Worm (Caenorhabditis elegans) whole organism, L4 larva: Measurements from ENCODE around the gene F35D11.1.

Experiments
- R02D3.7 ChIP-seq: fragments of 150-350 bp; sonication (generic microtip); optimal IDR thresholded peaks from 3 replicates; lab custom pipeline; 2014; ENCODE audit warnings: missing biosample characterization, missing genetic modification characterization
- T26A8.4 ChIP-seq: fragments of 200-800 bp; sonication (Bioruptor generic); IDR thresholded peaks from 2 replicates; pipeline ENCODE4 v1.3.6; 2022; ENCODE audit warnings: missing genetic modification characterization, missing compliant biosample characterization
- Y105C5A.15 ChIP-seq: fragments of 200-800 bp; sonication (Bioruptor generic); IDR thresholded peaks from 2 replicates; pipeline ENCODE4 v1.3.6; 2022; ENCODE audit warnings: missing genetic modification characterization, missing compliant biosample characterization
- Y48G9A.11 ChIP-seq: fragments of 200-800 bp; sonication (Bioruptor generic); IDR thresholded peaks from 2 replicates; pipeline ENCODE4 v1.3.6; 2022; ENCODE audit warnings: missing genetic modification reagents, missing genetic modification characterization, missing compliant biosample characterization
- ZK337.2 ChIP-seq: fragments of 200-800 bp; sonication (Bioruptor generic); IDR thresholded peaks from 2 replicates; pipeline ENCODE4 v1.3.6; 2022; ENCODE audit warnings: missing genetic modification reagents, missing genetic modification characterization, missing compliant biosample characterization
- ceh-20 ChIP-seq: fragments of 200-800 bp; sonication (Bioruptor generic); IDR thresholded peaks from 2 replicates; pipeline ENCODE4 v1.3.6; 2022; ENCODE audit warnings: missing genetic modification reagents, missing genetic modification characterization, missing compliant biosample characterization
- ceh-32 ChIP-seq: sonication (generic microtip); optimal IDR thresholded peaks from 2 replicates; lab custom pipeline; 2016; ENCODE audit warnings: mild to moderate bottlenecking, missing genetic modification characterization, missing compliant biosample characterization; ENCODE audit not compliant: poor library complexity
- ceh-62 ChIP-seq: sonication (generic microtip); optimal IDR thresholded peaks from 2 replicates; lab custom pipeline; 2017; ENCODE audit warnings: missing biosample characterization, missing genetic modification characterization
- cey-2 ChIP-seq: sonication (generic microtip); optimal IDR thresholded peaks from 3 replicates; lab custom pipeline; 2017; ENCODE audit warnings: missing genetic modification characterization, mild to moderate bottlenecking, missing compliant biosample characterization, antibody characterized with exemption, borderline replicate concordance; ENCODE audit not compliant: insufficient read depth
- daf-16 ChIP-seq, 3 experiments: sonication (generic microtip); optimal IDR thresholded peaks; 2 replicates each; lab custom pipeline; 2016 to 2017; ENCODE audit warnings: missing genetic modification characterization in 3 of 3, missing genetic modification reagents in 3 of 3, mild to moderate bottlenecking in 2 of 3, missing compliant biosample characterization in 2 of 3, missing biosample characterization in 1 of 3, moderate library complexity in 1 of 3
- daf-19 ChIP-seq: fragments of 200-800 bp; sonication (Bioruptor generic); conservative IDR thresholded peaks from 2 replicates; pipeline ENCODE4 v1.3.6; 2022; ENCODE audit warnings: missing genetic modification characterization, missing compliant biosample characterization
- daf-8 ChIP-seq: fragments of 200-800 bp; sonication (Bioruptor generic); IDR thresholded peaks from 2 replicates; pipeline ENCODE4 v1.3.6; 2022; ENCODE audit warnings: missing genetic modification characterization, missing compliant biosample characterization
- dmd-6 ChIP-seq: fragments of 200-800 bp; sonication (Bioruptor generic); IDR thresholded peaks from 2 replicates; pipeline ENCODE4 v1.3.6; 2022; ENCODE audit warnings: missing genetic modification reagents, missing genetic modification characterization, missing compliant biosample characterization
- dmd-8 ChIP-seq: fragments of 200-800 bp; sonication (Bioruptor generic); IDR thresholded peaks from 2 replicates; pipeline ENCODE4 v1.3.6; 2022; ENCODE audit warnings: missing genetic modification characterization, missing compliant biosample characterization
- dpl-1 ChIP-seq: fragments of 150-350 bp; optimal IDR thresholded peaks from 2 replicates; lab custom pipeline; 2014; ENCODE audit warnings: missing biosample characterization, missing genetic modification reagents, missing genetic modification characterization
- duxl-1 ChIP-seq: sonication (generic microtip); optimal IDR thresholded peaks from 2 replicates; lab custom pipeline; 2016; ENCODE audit warnings: mild to moderate bottlenecking, missing genetic modification characterization, moderate library complexity, missing compliant biosample characterization; ENCODE audit not compliant: poor library complexity
- egl-27 ChIP-seq: sonication (generic microtip); optimal IDR thresholded peaks from 3 replicates; lab custom pipeline; 2017; ENCODE audit warnings: missing biosample characterization, missing genetic modification reagents, missing genetic modification characterization
- fkh-10 ChIP-seq: fragments of 150-350 bp; optimal IDR thresholded peaks from 2 replicates; lab custom pipeline; 2014; ENCODE audit warnings: missing biosample characterization, missing genetic modification reagents, missing genetic modification characterization
- gei-8 ChIP-seq: fragments of 200-800 bp; sonication (Bioruptor generic); optimal IDR thresholded peaks from 2 replicates; lab custom pipeline; 2018; ENCODE audit warnings: mild to moderate bottlenecking, missing genetic modification characterization, missing compliant biosample characterization
- hif-1 ChIP-seq, 2 experiments: sonication (generic microtip); optimal IDR thresholded peaks; 2 replicates each; lab custom pipeline; 2016 to 2017; ENCODE audit warnings: missing compliant biosample characterization in 2 of 2, missing genetic modification characterization in 2 of 2, missing genetic modification reagents in 2 of 2, missing genotype in 2 of 2, mild to moderate bottlenecking in 1 of 2
- hlh-11 ChIP-seq: fragments of 200-800 bp; sonication (Bioruptor generic); optimal IDR thresholded peaks from 2 replicates; lab custom pipeline; 2018; ENCODE audit warnings: mild to moderate bottlenecking, missing genetic modification characterization, missing compliant biosample characterization
- lin-15B ChIP-seq: fragments of 150-350 bp; sonication (generic microtip); optimal IDR thresholded peaks from 3 replicates; lab custom pipeline; 2014; ENCODE audit warnings: missing biosample characterization, missing genetic modification characterization
- lin-38 ChIP-seq: fragments of 200-800 bp; sonication (Bioruptor generic); IDR thresholded peaks from 2 replicates; pipeline ENCODE4 v1.3.6; 2022; ENCODE audit warnings: missing genetic modification reagents, missing genetic modification characterization, missing compliant biosample characterization
- madf-9 ChIP-seq: fragments of 200-800 bp; sonication (Bioruptor generic); conservative IDR thresholded peaks from 2 replicates; pipeline ENCODE4 v1.3.6; 2022; ENCODE audit warnings: missing genetic modification reagents, missing genetic modification characterization, missing compliant biosample characterization
- mep-1 ChIP-seq: fragments of 150-350 bp; sonication (generic microtip); optimal IDR thresholded peaks from 3 replicates; lab custom pipeline; 2014; ENCODE audit warnings: missing biosample characterization, missing genetic modification characterization
- mes-2 ChIP-seq: sonication (generic microtip); optimal IDR thresholded peaks from 2 replicates; lab custom pipeline; 2016; ENCODE audit warnings: missing genotype, mild to moderate bottlenecking, missing genetic modification characterization, missing compliant biosample characterization; ENCODE audit not compliant: poor library complexity, severe bottlenecking
- mxl-2 ChIP-seq: fragments of 200-800 bp; sonication (Bioruptor generic); conservative IDR thresholded peaks from 2 replicates; pipeline ENCODE4 v1.3.6; 2022; ENCODE audit warnings: missing genetic modification reagents, missing genetic modification characterization, missing compliant biosample characterization
- nhr-111 ChIP-seq: fragments of 200-800 bp; sonication (Bioruptor generic); optimal IDR thresholded peaks from 2 replicates; lab custom pipeline; 2018; ENCODE audit warnings: mild to moderate bottlenecking, missing genetic modification characterization, missing compliant biosample characterization
- nhr-28 ChIP-seq: fragments of 150-350 bp; optimal IDR thresholded peaks from 2 replicates; lab custom pipeline; 2014; ENCODE audit warnings: missing biosample characterization, missing genetic modification characterization
- pha-4 ChIP-seq, 2 experiments: fragments of 150-350 bp in 1 of 2; fragments of 200-800 bp in 1 of 2; sonication (Bioruptor generic) in 1 of 2; IDR thresholded peaks in 1 of 2; optimal IDR thresholded peaks in 1 of 2; 2 replicates each; pipeline versions ENCODE4 v1.3.6 to Lab custom; 2014 to 2022; ENCODE audit warnings: missing genetic modification characterization in 2 of 2, missing genetic modification reagents in 2 of 2, missing biosample characterization in 1 of 2, missing compliant biosample characterization in 1 of 2
- php-3 ChIP-seq: fragments of 200-800 bp; sonication (Bioruptor generic); IDR thresholded peaks from 2 replicates; pipeline ENCODE4 v1.3.6; 2022; ENCODE audit warnings: missing genetic modification reagents, missing genetic modification characterization, missing compliant biosample characterization
- pqm-1 ChIP-seq: sonication (generic microtip); optimal IDR thresholded peaks from 2 replicates; lab custom pipeline; 2017; ENCODE audit warnings: missing biosample characterization, missing genetic modification characterization
- rbr-2 ChIP-seq: sonication (generic microtip); optimal IDR thresholded peaks from 2 replicates; lab custom pipeline; 2016; ENCODE audit warnings: missing genotype, missing genetic modification characterization, missing compliant biosample characterization
- set-16 ChIP-seq: fragments of 200-800 bp; sonication (Bioruptor generic); IDR thresholded peaks from 2 replicates; pipeline ENCODE4 v1.3.6; 2022; ENCODE audit warnings: missing genetic modification reagents, missing genetic modification characterization, missing compliant biosample characterization
- snpc-1.2 ChIP-seq: fragments of 200-800 bp; sonication (Bioruptor generic); IDR thresholded peaks from 2 replicates; pipeline ENCODE4 v1.3.6; 2022; ENCODE audit warnings: missing genetic modification reagents, missing genetic modification characterization, missing compliant biosample characterization
- snpc-4 ChIP-seq: fragments of 150-350 bp; optimal IDR thresholded peaks from 2 replicates; lab custom pipeline; 2014; ENCODE audit warnings: missing biosample characterization, missing genetic modification characterization
- tra-1 ChIP-seq: fragments of 200-800 bp; sonication (Bioruptor generic); IDR thresholded peaks from 2 replicates; pipeline ENCODE4 v1.3.6; 2022; ENCODE audit warnings: missing genetic modification reagents, missing genetic modification characterization, missing compliant biosample characterization
- unc-39 ChIP-seq: sonication (generic microtip); optimal IDR thresholded peaks from 2 replicates; lab custom pipeline; 2017; ENCODE audit warnings: missing biosample characterization, missing genetic modification characterization
- zfp-3 ChIP-seq: fragments of 200-800 bp; sonication (Bioruptor generic); conservative IDR thresholded peaks from 2 replicates; pipeline ENCODE4 v1.3.6; 2022; ENCODE audit warnings: missing genetic modification reagents, missing genetic modification characterization, missing compliant biosample characterization
- ztf-11 ChIP-seq: fragments of 150-350 bp; optimal IDR thresholded peaks from 2 replicates; lab custom pipeline; 2014; ENCODE audit warnings: missing biosample characterization, missing genetic modification characterization
- ztf-7 ChIP-seq: fragments of 150-350 bp; optimal IDR thresholded peaks from 2 replicates; lab custom pipeline; 2014; ENCODE audit warnings: missing biosample characterization, missing genetic modification characterization

Gene F35D11.1

ce11 chrII:4597441-4597840 lies 29.3 kb upstream of the F35D11.1 start:
- no peak for TF ChIP-seq fkh-10 (GFP tag; lab: Kevin White, UChicago)
- no peak for TF ChIP-seq pha-4 (GFP tag; IDR thresholded peaks at IDR 0.05; lab: Robert Waterston, UW)
- TF ChIP-seq pha-4 (tag; optimal IDR thresholded peaks at IDR 0.05; lab: Kevin White, UChicago): no peak
- TF ChIP-seq dmd-8 (GFP tag; lab: Robert Waterston, UW): no peak
- TF ChIP-seq gei-8: no peak
- TF ChIP-seq lin-15B (tag; lab: Kevin White, UChicago): no peak
- peak; percentile 3 for TF ChIP-seq hlh-11 (tag; lab: Kevin White, UChicago)
- no peak for TF ChIP-seq hif-1 (tag; optimal IDR thresholded peaks at IDR 0.05; lab: Kevin White, UChicago)
- TF ChIP-seq Y48G9A.11 (GFP tag; lab: Robert Waterston, UW): no peak
- no peak for TF ChIP-seq ztf-11 (tag; lab: Kevin White, UChicago)
- TF ChIP-seq lin-38 (GFP tag; lab: Robert Waterston, UW): no peak
- no peak for TF ChIP-seq mxl-2
- TF ChIP-seq rbr-2 (tag; lab: Kevin White, UChicago): no peak
- no peak for TF ChIP-seq mep-1
- no peak for TF ChIP-seq R02D3.7 (tag; lab: Kevin White, UChicago)
- TF ChIP-seq nhr-28 (tag; lab: Kevin White, UChicago): peak; percentile 57
- peak; percentile 70 for TF ChIP-seq php-3 (GFP tag; lab: Robert Waterston, UW)
- no peak for TF ChIP-seq ceh-32 (tag; lab: Kevin White, UChicago)
- no peak for TF ChIP-seq T26A8.4 (GFP tag; lab: Robert Waterston, UW)
- no peak for TF ChIP-seq mes-2
- no peak for TF ChIP-seq duxl-1 (tag; lab: Kevin White, UChicago)
- peak; percentile 26; the same call in 1 of the 2 replicates for TF ChIP-seq dmd-6 (GFP tag; lab: Robert Waterston, UW)
- TF ChIP-seq zfp-3 (GFP tag; lab: Robert Waterston, UW): no peak
- peak; percentile 18 for TF ChIP-seq pqm-1 (tag; lab: Kevin White, UChicago)
- TF ChIP-seq ceh-20: no peak
- no peak for TF ChIP-seq egl-27
- TF ChIP-seq Y105C5A.15 (GFP tag; lab: Robert Waterston, UW): no peak
- no peak for TF ChIP-seq snpc-1.2 (GFP tag; lab: Robert Waterston, UW)
- no peak for TF ChIP-seq daf-16 (GFP tag; optimal IDR thresholded peaks at IDR 0.05; lab: Kevin White, UChicago)
- TF ChIP-seq daf-16 (tag; optimal IDR thresholded peaks at IDR 0.05; lab: Kevin White, UChicago): peak; percentile 24
- no peak for TF ChIP-seq snpc-4 (tag; lab: Kevin White, UChicago)
- TF ChIP-seq madf-9 (GFP tag; lab: Robert Waterston, UW): no peak
- TF ChIP-seq daf-19 (GFP tag; lab: Robert Waterston, UW): no peak
- no peak for TF ChIP-seq tra-1 (GFP tag; lab: Robert Waterston, UW)
- no peak for TF ChIP-seq nhr-111
- no peak for TF ChIP-seq ztf-7 (tag; lab: Kevin White, UChicago)
- TF ChIP-seq ceh-62 (tag; lab: Kevin White, UChicago): no peak
- no peak for TF ChIP-seq daf-8
- TF ChIP-seq cey-2: no peak
- no peak for TF ChIP-seq unc-39 (tag; lab: Kevin White, UChicago)
- TF ChIP-seq ZK337.2 (GFP tag; lab: Robert Waterston, UW): no peak
- TF ChIP-seq dpl-1 (GFP tag; lab: Kevin White, UChicago): no peak
- TF ChIP-seq set-16 (GFP tag; lab: Robert Waterston, UW): no peak
